ENCODE assay signal across 1 fruit fly cellular context in genomic region chr3L:851061-851460, dm6.
TF ChIP-seq lines count a peak whose summit lies in the region.

Dci (plus strand) TSS chr3L:851346.

TF ChIP-seq in whole organism, embryonic, 481 proteins besides CTCF, POLR2A, EP300 and RAD21 (continued from another document and continues in another):
- TF ChIP-seq CG17802 (tag; optimal IDR thresholded peaks at IDR 0.05; lab: Kevin White, UChicago) = no peak
- peak; percentile 52 for TF ChIP-seq Neu2 (GFP tag; optimal IDR thresholded peaks at IDR 0.05; lab: Kevin White, UChicago; ENCODE audit: borderline replicate concordance)
- TF ChIP-seq CG8388 (GFP tag; optimal IDR thresholded peaks at IDR 0.05; lab: Kevin White, UChicago) = peak; percentile 34
- peak; percentile 83 for TF ChIP-seq CG2120 (GFP tag; optimal IDR thresholded peaks at IDR 0.05; lab: Kevin White, UChicago)
- TF ChIP-seq dmrt11E (tag; optimal IDR thresholded peaks at IDR 0.05; lab: Kevin White, UChicago) = peak; percentile 69
- peak; percentile 59 for TF ChIP-seq dysf (GFP tag; IDR thresholded peaks at IDR 0.05; lab: Robert Waterston, UW)
- TF ChIP-seq CG10979 (tag; optimal IDR thresholded peaks at IDR 0.05; lab: Kevin White, UChicago) = peak; percentile 41
- TF ChIP-seq az2 (GFP tag; optimal IDR thresholded peaks at IDR 0.05; lab: Kevin White, UChicago) = peak; percentile 70
- TF ChIP-seq Dbx (GFP tag; IDR thresholded peaks at IDR 0.05; lab: Robert Waterston, UW) = peak; percentile 72; the same call in 2 of the 3 replicates
- TF ChIP-seq CG17385 (GFP tag; optimal IDR thresholded peaks at IDR 0.05; lab: Kevin White, UChicago) = peak; percentile 24
- peak; percentile 81 for TF ChIP-seq HLH4C (GFP tag; IDR thresholded peaks at IDR 0.05; lab: Robert Waterston, UW; ENCODE audit: partially characterized antibody)
- TF ChIP-seq CG9797 (GFP tag; optimal IDR thresholded peaks at IDR 0.05; lab: Kevin White, UChicago) = peak; percentile 14
- peak; percentile 73 for TF ChIP-seq CG10267 (tag; optimal IDR thresholded peaks at IDR 0.05; lab: Kevin White, UChicago)
- peak; percentile 41 for TF ChIP-seq CG3281 (GFP tag; optimal IDR thresholded peaks at IDR 0.05; lab: Kevin White, UChicago)
- no peak for TF ChIP-seq sc (optimal IDR thresholded peaks at IDR 0.05; lab: Kevin White, UChicago)
- TF ChIP-seq sc (GFP tag; optimal IDR thresholded peaks at IDR 0.05; lab: Kevin White, UChicago) = peak; percentile 26
- 0 out of 3 replicates have a peak, but pooled peaks have one; percentile 38 for TF ChIP-seq Mrtf (GFP tag; IDR thresholded peaks at IDR 0.05; lab: Robert Waterston, UW)
- TF ChIP-seq inv (GFP tag; IDR thresholded peaks at IDR 0.05; lab: Robert Waterston, UW; ENCODE audit: partially characterized antibody) = peak; percentile 80
- peak; percentile 1 for TF ChIP-seq CG3163 (GFP tag; optimal IDR thresholded peaks at IDR 0.05; lab: Kevin White, UChicago)
- TF ChIP-seq sug (tag; optimal IDR thresholded peaks at IDR 0.05; lab: Kevin White, UChicago) = no peak
- TF ChIP-seq CG15696 (tag; optimal IDR thresholded peaks at IDR 0.05; lab: Kevin White, UChicago) = peak; percentile 43
- peak; percentile 49; the same call in 2 of the 3 replicates for TF ChIP-seq B-H1 (GFP tag; IDR thresholded peaks at IDR 0.05; lab: Robert Waterston, UW)
- peak; percentile 57 for TF ChIP-seq seq (GFP tag; IDR thresholded peaks at IDR 0.05; lab: Robert Waterston, UW)
- TF ChIP-seq cwo (GFP tag; optimal IDR thresholded peaks at IDR 0.05; lab: Kevin White, UChicago) = no peak
- TF ChIP-seq Dad (GFP tag; optimal IDR thresholded peaks at IDR 0.05; lab: Kevin White, UChicago) = peak; percentile 77
- peak; percentile 39 for TF ChIP-seq ERR (GFP tag; optimal IDR thresholded peaks at IDR 0.05; lab: Kevin White, UChicago)
- no peak for TF ChIP-seq CG4360 (GFP tag; IDR thresholded peaks at IDR 0.05; lab: Robert Waterston, UW)
- TF ChIP-seq CG16863 (GFP tag; optimal IDR thresholded peaks at IDR 0.05; lab: Kevin White, UChicago) = peak; percentile 46
- peak; percentile 67 for TF ChIP-seq slp2 (GFP tag; optimal IDR thresholded peaks at IDR 0.05; lab: Kevin White, UChicago)
- TF ChIP-seq CG7987 (GFP tag; optimal IDR thresholded peaks at IDR 0.05; lab: Kevin White, UChicago) = peak; percentile 17
- peak; percentile 58 for TF ChIP-seq ap (GFP tag; IDR thresholded peaks at IDR 0.05; lab: Robert Waterston, UW)
- TF ChIP-seq crc (GFP tag; optimal IDR thresholded peaks at IDR 0.05; lab: Kevin White, UChicago) = peak; percentile 50
- TF ChIP-seq pita (GFP tag; optimal IDR thresholded peaks at IDR 0.05; lab: Kevin White, UChicago) = no peak
- no peak for TF ChIP-seq TFAM (GFP tag; optimal IDR thresholded peaks at IDR 0.05; lab: Kevin White, UChicago)
- no peak for TF ChIP-seq pan (optimal IDR thresholded peaks at IDR 0.05; lab: Kevin White, UChicago)
- peak in 1 of 2 experiments; percentile 84 for TF ChIP-seq pan (GFP tag; optimal IDR thresholded peaks at IDR 0.05 in 1 of 2, IDR thresholded peaks at IDR 0.05 in 1 of 2)
- TF ChIP-seq ham (GFP tag; IDR thresholded peaks at IDR 0.05; lab: Robert Waterston, UW) = peak; percentile 77; the same call in 1 of the 2 replicates
- TF ChIP-seq chinmo (GFP tag; IDR thresholded peaks at IDR 0.05; lab: Robert Waterston, UW; ENCODE audit: partially characterized antibody) = 0 out of 4 replicates have a peak, but pooled peaks have one; percentile 49
- TF ChIP-seq CG18619 (GFP tag; optimal IDR thresholded peaks at IDR 0.05; lab: Kevin White, UChicago) = peak; percentile 28
- peak; percentile 72 for TF ChIP-seq CG12155 (GFP tag; optimal IDR thresholded peaks at IDR 0.05; lab: Kevin White, UChicago)
- peak; percentile 14 for TF ChIP-seq CG2202 (tag; optimal IDR thresholded peaks at IDR 0.05; lab: Kevin White, UChicago)
- TF ChIP-seq Jarid2 (GFP tag; optimal IDR thresholded peaks at IDR 0.05; lab: Kevin White, UChicago) = no peak
- no peak for TF ChIP-seq sr (GFP tag; IDR thresholded peaks at IDR 0.05; lab: Robert Waterston, UW)
- TF ChIP-seq CG13287 (GFP tag; IDR thresholded peaks at IDR 0.05; lab: Robert Waterston, UW; ENCODE audit: partially characterized antibody) = peak; percentile 91
- no peak for TF ChIP-seq CG12769 (tag; optimal IDR thresholded peaks at IDR 0.05; lab: Kevin White, UChicago)
- peak; percentile 62; the same call in 1 of the 2 replicates for TF ChIP-seq CG32767 (GFP tag; IDR thresholded peaks at IDR 0.05; lab: Robert Waterston, UW)
- peak; percentile 59 for TF ChIP-seq ssp (GFP tag; IDR thresholded peaks at IDR 0.05; lab: Robert Waterston, UW)
- TF ChIP-seq trem (tag; optimal IDR thresholded peaks at IDR 0.05; lab: Kevin White, UChicago) = peak; percentile 39
- peak; percentile 81 for TF ChIP-seq CG32532 (GFP tag; IDR thresholded peaks at IDR 0.05; lab: Robert Waterston, UW)
- no peak for TF ChIP-seq odd (GFP tag; optimal IDR thresholded peaks at IDR 0.05; lab: Kevin White, UChicago)
- peak; percentile 75 for TF ChIP-seq CG10654 (GFP tag; optimal IDR thresholded peaks at IDR 0.05; lab: Kevin White, UChicago)
- peak; percentile 57 for TF ChIP-seq pum (GFP tag; optimal IDR thresholded peaks at IDR 0.05; lab: Kevin White, UChicago)
- peak; percentile 54; the same call in 2 of the 3 replicates for TF ChIP-seq zfh1 (GFP tag; IDR thresholded peaks at IDR 0.05; lab: Robert Waterston, UW)
- TF ChIP-seq bsh (GFP tag; optimal IDR thresholded peaks at IDR 0.05; lab: Kevin White, UChicago) = peak in 1 of 2 experiments; percentile 73
- peak; percentile 82 for TF ChIP-seq CG1603 (tag; optimal IDR thresholded peaks at IDR 0.05; lab: Kevin White, UChicago)
- peak in 1 of 2 experiments; percentile 7 for TF ChIP-seq crp (GFP tag; optimal IDR thresholded peaks at IDR 0.05; lab: Kevin White, UChicago)
- TF ChIP-seq vvl (GFP tag; IDR thresholded peaks at IDR 0.05; lab: Robert Waterston, UW) = peak; percentile 82
- TF ChIP-seq Doc3 (GFP tag; IDR thresholded peaks at IDR 0.05; lab: Robert Waterston, UW; ENCODE audit: partially characterized antibody) = peak; percentile 92
- TF ChIP-seq CG4820 (GFP tag; optimal IDR thresholded peaks at IDR 0.05; lab: Kevin White, UChicago) = peak; percentile 49
- TF ChIP-seq Taf1 (GFP tag; IDR thresholded peaks at IDR 0.05; lab: Robert Waterston, UW) = peak; percentile 50; the same call in 1 of the 2 replicates
- no peak for TF ChIP-seq Tbp (GFP tag; optimal IDR thresholded peaks at IDR 0.05; lab: Kevin White, UChicago)
- TF ChIP-seq stwl (tag; optimal IDR thresholded peaks at IDR 0.05; lab: Kevin White, UChicago) = peak; percentile 30
- TF ChIP-seq pros (GFP tag; optimal IDR thresholded peaks at IDR 0.05; lab: Kevin White, UChicago) = no peak
- TF ChIP-seq NC2α (GFP tag; optimal IDR thresholded peaks at IDR 0.05; lab: Kevin White, UChicago) = no peak
- no peak for TF ChIP-seq eyg (GFP tag; optimal IDR thresholded peaks at IDR 0.05; lab: Kevin White, UChicago)
- TF ChIP-seq CG14965 (GFP tag; optimal IDR thresholded peaks at IDR 0.05; lab: Kevin White, UChicago; ENCODE audit: borderline replicate concordance) = no peak
- TF ChIP-seq Nf-YA (GFP tag; IDR thresholded peaks at IDR 0.05; lab: Robert Waterston, UW) = peak; percentile 33; the same call in 1 of the 2 replicates
- peak; percentile 90 for TF ChIP-seq CG16813 (GFP tag; IDR thresholded peaks at IDR 0.05; lab: Robert Waterston, UW; ENCODE audit: partially characterized antibody)
- TF ChIP-seq Chrac-16 (GFP tag; optimal IDR thresholded peaks at IDR 0.05; lab: Kevin White, UChicago) = peak; percentile 81
- TF ChIP-seq CG10274 (GFP tag; optimal IDR thresholded peaks at IDR 0.05; lab: Kevin White, UChicago) = no peak
- TF ChIP-seq CG10209 (GFP tag; optimal IDR thresholded peaks at IDR 0.05; lab: Kevin White, UChicago) = peak; percentile 62
- TF ChIP-seq zen2 (GFP tag; IDR thresholded peaks at IDR 0.05; lab: Robert Waterston, UW; ENCODE audit: partially characterized antibody) = peak; percentile 39; the same call in 1 of the 3 replicates
- no peak for TF ChIP-seq tap (tag; optimal IDR thresholded peaks at IDR 0.05; lab: Kevin White, UChicago)
- peak; percentile 88 for TF ChIP-seq esg (GFP tag; conservative IDR thresholded peaks at IDR 0.05; lab: Robert Waterston, UW)
- peak; percentile 66 for TF ChIP-seq CG6791 (GFP tag; IDR thresholded peaks at IDR 0.05; lab: Robert Waterston, UW; ENCODE audit: partially characterized antibody)
- peak; percentile 65 for TF ChIP-seq CG7963 (GFP tag; IDR thresholded peaks at IDR 0.05; lab: Robert Waterston, UW; ENCODE audit: partially characterized antibody)
- peak; percentile 49 for TF ChIP-seq CG30431 (GFP tag; optimal IDR thresholded peaks at IDR 0.05; lab: Kevin White, UChicago)
- no peak for TF ChIP-seq HHEX (GFP tag; optimal IDR thresholded peaks at IDR 0.05; lab: Kevin White, UChicago)
- peak; percentile 37; the same call in 1 of the 2 replicates for TF ChIP-seq bowl (GFP tag; IDR thresholded peaks at IDR 0.05; lab: Robert Waterston, UW)
- TF ChIP-seq phol (tag; optimal IDR thresholded peaks at IDR 0.05; lab: Kevin White, UChicago) = peak; percentile 66
- peak; percentile 71 for TF ChIP-seq CG13624 (GFP tag; optimal IDR thresholded peaks at IDR 0.05; lab: Kevin White, UChicago)
- TF ChIP-seq CG4617 (GFP tag; optimal IDR thresholded peaks at IDR 0.05; lab: Kevin White, UChicago; ENCODE audit: borderline replicate concordance) = peak; percentile 77
- peak; percentile 55 for TF ChIP-seq CG33213 (GFP tag; optimal IDR thresholded peaks at IDR 0.05; lab: Kevin White, UChicago)
- peak; percentile 98 for TF ChIP-seq CG3995 (GFP tag; optimal IDR thresholded peaks at IDR 0.05; lab: Kevin White, UChicago)
- TF ChIP-seq Sin3A (optimal IDR thresholded peaks at IDR 0.05; lab: Kevin White, UChicago) = peak; percentile 83
- TF ChIP-seq CG8478 (optimal IDR thresholded peaks at IDR 0.05; lab: Kevin White, UChicago) = peak; percentile 57
- peak; percentile 59 for TF ChIP-seq CG6689 (GFP tag; IDR thresholded peaks at IDR 0.05; lab: Robert Waterston, UW)
- TF ChIP-seq ewg (GFP tag; optimal IDR thresholded peaks at IDR 0.05; lab: Kevin White, UChicago) = peak; percentile 46
- TF ChIP-seq CG31224 (GFP tag; IDR thresholded peaks at IDR 0.05; lab: Robert Waterston, UW) = peak; percentile 60; the same call in 1 of the 2 replicates
- peak; percentile 79 for TF ChIP-seq CG9727 (GFP tag; optimal IDR thresholded peaks at IDR 0.05; lab: Kevin White, UChicago)
- TF ChIP-seq CG16779 (GFP tag; IDR thresholded peaks at IDR 0.05; lab: Robert Waterston, UW) = no peak
- peak; percentile 53 to 71 for TF ChIP-seq Hr51 (GFP tag; optimal IDR thresholded peaks at IDR 0.05; lab: Kevin White, UChicago)
- no peak for TF ChIP-seq Trl (optimal IDR thresholded peaks at IDR 0.05; lab: Kevin White, UChicago)
- peak; percentile 73 for TF ChIP-seq Trl (GFP tag; optimal IDR thresholded peaks at IDR 0.05; lab: Kevin White, UChicago)
- peak; percentile 10; the same call in 1 of the 2 replicates for TF ChIP-seq ro (GFP tag; IDR thresholded peaks at IDR 0.05; lab: Robert Waterston, UW)
- TF ChIP-seq CG42726 (GFP tag; IDR thresholded peaks at IDR 0.05; lab: Robert Waterston, UW; ENCODE audit: partially characterized antibody) = peak; percentile 48; the same call in 1 of the 2 replicates
- TF ChIP-seq zf30C (GFP tag; optimal IDR thresholded peaks at IDR 0.05; lab: Kevin White, UChicago) = no peak
- TF ChIP-seq dpn (GFP tag; optimal IDR thresholded peaks at IDR 0.05; lab: Kevin White, UChicago) = peak; percentile 83 to 84
- no peak for TF ChIP-seq YL-1 (GFP tag; optimal IDR thresholded peaks at IDR 0.05; lab: Kevin White, UChicago)
- TF ChIP-seq CG7357 (GFP tag; IDR thresholded peaks at IDR 0.05; lab: Robert Waterston, UW) = peak; percentile 46; the same call in 1 of the 3 replicates
- no peak for TF ChIP-seq abd-A (tag; optimal IDR thresholded peaks at IDR 0.05; lab: Kevin White, UChicago)
- TF ChIP-seq NK7.1 (GFP tag; optimal IDR thresholded peaks at IDR 0.05; lab: Kevin White, UChicago) = no peak
- TF ChIP-seq dmrt99B (tag; optimal IDR thresholded peaks at IDR 0.05; lab: Kevin White, UChicago) = no peak
- peak; percentile 41 for TF ChIP-seq CG4730 (GFP tag; IDR thresholded peaks at IDR 0.05; lab: Robert Waterston, UW)
- TF ChIP-seq sob (GFP tag; IDR thresholded peaks at IDR 0.05; lab: Robert Waterston, UW) = peak; percentile 79
- TF ChIP-seq Hey (tag; optimal IDR thresholded peaks at IDR 0.05; lab: Kevin White, UChicago) = no peak
- TF ChIP-seq fd96Cb (tag; optimal IDR thresholded peaks at IDR 0.05; lab: Kevin White, UChicago) = peak; percentile 7
- peak; percentile 55 for TF ChIP-seq CG14667 (GFP tag; IDR thresholded peaks at IDR 0.05; lab: Robert Waterston, UW)
- no peak for TF ChIP-seq toy (GFP tag; IDR thresholded peaks at IDR 0.05; lab: Robert Waterston, UW)
- TF ChIP-seq CG17829 (tag; optimal IDR thresholded peaks at IDR 0.05; lab: Kevin White, UChicago) = peak; percentile 64
- TF ChIP-seq dm (GFP tag; optimal IDR thresholded peaks at IDR 0.05; lab: Kevin White, UChicago) = peak; percentile 36
- TF ChIP-seq CG2875 (GFP tag; optimal IDR thresholded peaks at IDR 0.05; lab: Kevin White, UChicago) = peak; percentile 16
- TF ChIP-seq CG1024 (GFP tag; IDR thresholded peaks at IDR 0.05; lab: Robert Waterston, UW) = peak; percentile 38; the same call in 1 of the 2 replicates
- peak; percentile 87 for TF ChIP-seq Rfx (GFP tag; IDR thresholded peaks at IDR 0.05; lab: Robert Waterston, UW)
- peak; percentile 59 for TF ChIP-seq CG9609 (GFP tag; optimal IDR thresholded peaks at IDR 0.05; lab: Kevin White, UChicago)
- TF ChIP-seq CG14441 (GFP tag; IDR thresholded peaks at IDR 0.05; lab: Robert Waterston, UW) = peak; percentile 87
- peak; percentile 82 for TF ChIP-seq gem (tag; optimal IDR thresholded peaks at IDR 0.05; lab: Kevin White, UChicago)
- TF ChIP-seq Atf3 (GFP tag; optimal IDR thresholded peaks at IDR 0.05; lab: Kevin White, UChicago) = peak; percentile 57
- TF ChIP-seq hkb (optimal IDR thresholded peaks at IDR 0.05; lab: Kevin White, UChicago) = peak; percentile 63
- TF ChIP-seq hkb (GFP tag; IDR thresholded peaks at IDR 0.05; lab: Robert Waterston, UW) = peak; percentile 74
- no peak for TF ChIP-seq dati (GFP tag; IDR thresholded peaks at IDR 0.05; lab: Robert Waterston, UW)
- TF ChIP-seq zfh2 (GFP tag; optimal IDR thresholded peaks at IDR 0.05; lab: Kevin White, UChicago) = peak; percentile 68
- TF ChIP-seq CG15601 (tag; optimal IDR thresholded peaks at IDR 0.05; lab: Kevin White, UChicago) = no peak
- peak; percentile 69 for TF ChIP-seq bcd (GFP tag; optimal IDR thresholded peaks at IDR 0.05; lab: Kevin White, UChicago)
- TF ChIP-seq CG8924 (tag; optimal IDR thresholded peaks at IDR 0.05; lab: Kevin White, UChicago) = peak; percentile 58
- peak; percentile 48; the same call in 1 of the 3 replicates for TF ChIP-seq otp (GFP tag; IDR thresholded peaks at IDR 0.05; lab: Robert Waterston, UW)
- peak; percentile 38 for TF ChIP-seq CG7556 (GFP tag; optimal IDR thresholded peaks at IDR 0.05; lab: Kevin White, UChicago)
